Fruit fly (Drosophila melanogaster) whole organism, embryonic: ENCODE data around the gene Send1.
A peak's percentile ranks its signal among the peaks of the same experiment; 100 is the strongest.

Source experiments
- B-H2 ChIP-seq: fragments of 200-800 bp; sonication (Bioruptor generic); optimal IDR thresholded peaks from 2 replicates; lab custom pipeline; 2018; ENCODE audit warnings: missing biosample characterization, mild to moderate bottlenecking, missing genetic modification characterization
- Bgb ChIP-seq: fragments of 200-800 bp; sonication (Bioruptor generic); IDR thresholded peaks from 2 replicates; pipeline ENCODE4 v1.3.6; 2022; ENCODE audit warnings: missing biosample characterization, missing genetic modification characterization; ENCODE audit not compliant: partially characterized antibody
- CG10366 ChIP-seq: fragments of 200-800 bp; sonication (Bioruptor generic); IDR thresholded peaks from 2 replicates; pipeline ENCODE4 v1.3.6; 2022; ENCODE audit warnings: missing biosample characterization, missing genetic modification characterization
- CG11723 ChIP-seq: fragments of 200-800 bp; sonication (Bioruptor generic); optimal IDR thresholded peaks from 2 replicates; lab custom pipeline; 2017; ENCODE audit warnings: missing biosample characterization, mild to moderate bottlenecking, missing genetic modification characterization
- CG12104 ChIP-seq: fragments of 200-800 bp; sonication (Bioruptor generic); optimal IDR thresholded peaks from 3 replicates; lab custom pipeline; 2016; ENCODE audit warnings: missing biosample characterization, missing genetic modification characterization
- CG12391 ChIP-seq: fragments of 200-800 bp; sonication (Bioruptor generic); optimal IDR thresholded peaks from 3 replicates; lab custom pipeline; 2018; ENCODE audit warnings: missing biosample characterization, mild to moderate bottlenecking, missing genetic modification characterization, moderate library complexity
- CG12942 ChIP-seq: fragments of 200-800 bp; sonication (Bioruptor generic); optimal IDR thresholded peaks from 3 replicates; lab custom pipeline; 2016; ENCODE audit warnings: missing biosample characterization, missing genetic modification characterization
- CG13296 ChIP-seq: fragments of 200-800 bp; sonication (Bioruptor generic); optimal IDR thresholded peaks from 3 replicates; lab custom pipeline; 2018; ENCODE audit warnings: missing biosample characterization, mild to moderate bottlenecking, missing genetic modification characterization
- CG14050 ChIP-seq: fragments of 200-800 bp; sonication (Bioruptor generic); IDR thresholded peaks from 3 replicates; pipeline ENCODE4 v1.3.6; 2022; ENCODE audit warnings: missing biosample characterization, missing genetic modification characterization
- CG15479 ChIP-seq: fragments of 200-800 bp; sonication (Bioruptor generic); optimal IDR thresholded peaks from 3 replicates; lab custom pipeline; 2019; ENCODE audit warnings: missing biosample characterization, mild to moderate bottlenecking, missing genetic modification characterization, moderate library complexity
- CG17186 ChIP-seq: fragments of 200-800 bp; sonication (Bioruptor generic); optimal IDR thresholded peaks from 3 replicates; lab custom pipeline; 2017; ENCODE audit warnings: missing biosample characterization, missing genetic modification reagents, missing genetic modification characterization
- CG17802 ChIP-seq: fragments of 200-800 bp; sonication (Bioruptor generic); optimal IDR thresholded peaks from 2 replicates; lab custom pipeline; 2018; ENCODE audit warnings: missing biosample characterization, mild to moderate bottlenecking, missing genetic modification characterization, moderate library complexity
- CG30403 ChIP-seq: fragments of 200-800 bp; sonication (Bioruptor generic); optimal IDR thresholded peaks from 3 replicates; lab custom pipeline; 2016; ENCODE audit warnings: missing biosample characterization, missing genetic modification characterization
- CG3847 ChIP-seq: fragments of 200-800 bp; sonication (Bioruptor generic); IDR thresholded peaks from 2 replicates; pipeline ENCODE4 v1.3.6; 2022; ENCODE audit warnings: missing biosample characterization, missing genetic modification characterization
- CG3995 ChIP-seq: fragments of 200-800 bp; sonication (Bioruptor generic); optimal IDR thresholded peaks from 3 replicates; lab custom pipeline; 2016; ENCODE audit warnings: missing biosample characterization, missing genetic modification characterization
- CG4360 ChIP-seq: fragments of 200-800 bp; sonication (Bioruptor generic); IDR thresholded peaks from 2 replicates; pipeline ENCODE4 v1.3.6; 2022; ENCODE audit warnings: missing biosample characterization, missing genetic modification characterization
- CG6854 ChIP-seq: fragments of 200-800 bp; sonication (Bioruptor generic); optimal IDR thresholded peaks from 3 replicates; lab custom pipeline; 2017; ENCODE audit warnings: missing biosample characterization, mild to moderate bottlenecking, missing genetic modification characterization
- CG7839 ChIP-seq: fragments of 200-800 bp; sonication (Bioruptor generic); optimal IDR thresholded peaks from 3 replicates; lab custom pipeline; 2018; ENCODE audit warnings: missing biosample characterization, mild to moderate bottlenecking, missing genetic modification characterization, moderate library complexity
- CG7987 ChIP-seq: fragments of 200-800 bp; sonication (Bioruptor generic); optimal IDR thresholded peaks from 2 replicates; lab custom pipeline; 2018; ENCODE audit warnings: missing biosample characterization, mild to moderate bottlenecking, missing genetic modification characterization, moderate library complexity
- CG9437 ChIP-seq: fragments of 200-800 bp; sonication (Bioruptor generic); optimal IDR thresholded peaks from 2 replicates; lab custom pipeline; 2018; ENCODE audit warnings: missing biosample characterization, mild to moderate bottlenecking, missing genetic modification characterization
- CG9797 ChIP-seq: fragments of 200-800 bp; sonication (Bioruptor generic); optimal IDR thresholded peaks from 3 replicates; lab custom pipeline; 2018; ENCODE audit warnings: missing biosample characterization, mild to moderate bottlenecking, missing genetic modification characterization
- CHES-1-like ChIP-seq: fragments of 200-800 bp; sonication (Bioruptor generic); optimal IDR thresholded peaks from 2 replicates; lab custom pipeline; 2016; ENCODE audit warnings: missing biosample characterization, missing genetic modification characterization
- CoRest ChIP-seq: fragments of 200-800 bp; sonication (Bioruptor generic); optimal IDR thresholded peaks from 3 replicates; lab custom pipeline; 2018; ENCODE audit warnings: missing biosample characterization, mild to moderate bottlenecking, missing genetic modification characterization, moderate library complexity
- Dp ChIP-seq: fragments of 200-800 bp; sonication (Bioruptor generic); optimal IDR thresholded peaks from 2 replicates; lab custom pipeline; 2018; ENCODE audit warnings: missing biosample characterization, mild to moderate bottlenecking, missing genetic modification characterization, moderate library complexity
- Drgx ChIP-seq: fragments of 200-800 bp; sonication (Bioruptor generic); IDR thresholded peaks from 2 replicates; pipeline ENCODE4 v1.3.6; 2022; ENCODE audit warnings: missing biosample characterization, missing genetic modification characterization
- Hey ChIP-seq: fragments of 200-800 bp; sonication (Bioruptor generic); optimal IDR thresholded peaks from 3 replicates; lab custom pipeline; 2018; ENCODE audit warnings: missing biosample characterization, mild to moderate bottlenecking, missing genetic modification characterization
- Mad ChIP-seq: fragments of 200-800 bp; sonication (Bioruptor generic); optimal IDR thresholded peaks from 2 replicates; lab custom pipeline; 2016; ENCODE audit warnings: missing biosample characterization, missing genetic modification characterization
- Nf-YB ChIP-seq: fragments of 200-800 bp; sonication (Bioruptor generic); optimal IDR thresholded peaks from 3 replicates; lab custom pipeline; 2019; ENCODE audit warnings: missing biosample characterization, mild to moderate bottlenecking, missing genetic modification characterization, moderate library complexity
- Nf-YC ChIP-seq: fragments of 200-800 bp; optimal IDR thresholded peaks from 3 replicates; lab custom pipeline; 2019; ENCODE audit warnings: missing biosample characterization, mild to moderate bottlenecking, missing genetic modification characterization, moderate library complexity
- Optix ChIP-seq: fragments of 200-800 bp; sonication (Bioruptor generic); IDR thresholded peaks from 3 replicates; pipeline ENCODE4 v1.3.6; 2022; ENCODE audit warnings: missing biosample characterization, missing genetic modification characterization
- Ravus ChIP-seq: fragments of 200-800 bp; sonication (Bioruptor generic); IDR thresholded peaks from 2 replicates; pipeline ENCODE4 v1.3.6; 2022; ENCODE audit warnings: missing biosample characterization, missing genetic modification characterization
- aop ChIP-seq: fragments of 200-800 bp; sonication (Bioruptor generic); IDR thresholded peaks from 2 replicates; pipeline ENCODE4 v1.3.6; 2022; ENCODE audit warnings: missing biosample characterization, missing genetic modification characterization
- ase ChIP-seq: fragments of 200-800 bp; sonication (Bioruptor generic); IDR thresholded peaks from 3 replicates; pipeline ENCODE4 v1.3.6; 2022; ENCODE audit warnings: missing biosample characterization, missing genetic modification characterization
- chinmo ChIP-seq: fragments of 200-800 bp; sonication (Bioruptor generic); IDR thresholded peaks from 4 replicates; pipeline ENCODE4 v1.3.6; 2022; ENCODE audit warnings: missing biosample characterization, missing genetic modification characterization; ENCODE audit not compliant: partially characterized antibody
- da ChIP-seq: fragments of 200-800 bp; sonication (Bioruptor generic); optimal IDR thresholded peaks from 2 replicates; lab custom pipeline; 2016; ENCODE audit warnings: missing biosample characterization, missing genetic modification characterization
- dati ChIP-seq: fragments of 200-800 bp; sonication (Bioruptor generic); IDR thresholded peaks from 2 replicates; pipeline ENCODE4 v1.3.6; 2022; ENCODE audit warnings: missing biosample characterization, missing genetic modification characterization
- emc ChIP-seq: fragments of 200-800 bp; sonication (Bioruptor generic); optimal IDR thresholded peaks from 2 replicates; lab custom pipeline; 2016; ENCODE audit warnings: missing biosample characterization, missing genetic modification characterization
- gem ChIP-seq: fragments of 200-800 bp; sonication (Bioruptor generic); optimal IDR thresholded peaks from 2 replicates; lab custom pipeline; 2019; ENCODE audit warnings: missing biosample characterization, mild to moderate bottlenecking, missing genetic modification characterization, moderate library complexity
- gro ChIP-seq: fragments of 200-800 bp; sonication (Bioruptor generic); optimal IDR thresholded peaks from 2 replicates; lab custom pipeline; 2016; ENCODE audit warnings: missing biosample characterization, missing genetic modification characterization
- gt ChIP-seq: fragments of 200-800 bp; sonication (Bioruptor generic); IDR thresholded peaks from 2 replicates; pipeline ENCODE4 v1.3.6; 2022; ENCODE audit warnings: missing biosample characterization, missing genetic modification characterization
- lilli ChIP-seq: fragments of 200-800 bp; sonication (Bioruptor generic); optimal IDR thresholded peaks from 3 replicates; lab custom pipeline; 2016; ENCODE audit warnings: missing biosample characterization, missing genetic modification characterization
- lov ChIP-seq, 2 experiments: fragments of 200-800 bp in 1 of 2; fragments of >200 bp in 1 of 2; sonication (Bioruptor generic) in 1 of 2; IDR thresholded peaks in 1 of 2; optimal IDR thresholded peaks in 1 of 2; 2 replicates in 1 of 2; 3 replicates in 1 of 2; pipeline versions ENCODE4 v1.3.6 to Lab custom; 2017 to 2022; ENCODE audit warnings: missing biosample characterization in 1 of 2, missing genetic modification characterization in 1 of 2
- nom ChIP-seq: fragments of 200-800 bp; sonication (Bioruptor generic); optimal IDR thresholded peaks from 2 replicates; lab custom pipeline; 2017; ENCODE audit warnings: missing biosample characterization, missing genetic modification characterization, mild to moderate bottlenecking, moderate library complexity, missing genetic modification reagents
- oc ChIP-seq: fragments of 200-800 bp; sonication (Bioruptor generic); optimal IDR thresholded peaks from 2 replicates; lab custom pipeline; 2018; ENCODE audit warnings: missing biosample characterization, mild to moderate bottlenecking, missing genetic modification characterization, moderate library complexity
- org-1 ChIP-seq: fragments of 200-800 bp; sonication (Bioruptor generic); optimal IDR thresholded peaks from 2 replicates; lab custom pipeline; 2017; ENCODE audit warnings: missing biosample characterization, missing genetic modification characterization
- pho ChIP-seq: fragments of 200-800 bp; sonication (Bioruptor generic); optimal IDR thresholded peaks from 2 replicates; lab custom pipeline; 2016; ENCODE audit warnings: missing biosample characterization, missing genetic modification characterization
- slou ChIP-seq: fragments of 200-800 bp; sonication (Bioruptor generic); optimal IDR thresholded peaks from 3 replicates; lab custom pipeline; 2016; ENCODE audit warnings: missing biosample characterization, missing genetic modification characterization
- sug ChIP-seq: fragments of 200-800 bp; optimal IDR thresholded peaks from 2 replicates; lab custom pipeline; 2019; ENCODE audit warnings: missing biosample characterization, mild to moderate bottlenecking, missing genetic modification characterization, moderate library complexity

The Send1 gene

dm6 chr2L:2226259-2227121 is 28.4 kb downstream of the Send1 start, which contains the start of the genes CG15387 and sau (continued):
- TF ChIP-seq CG10366 (peak; percentile 80), CG3847 (peak; percentile 89), CG7839 (tag; lab: Kevin White, UChicago) (peak; percentile 85), Mad (GFP tag; lab: Kevin White, UChicago) (peak; percentile 88), CG6854 (GFP tag; lab: Kevin White, UChicago) (peak; percentile 70), CG13296 (peak; percentile 84), CG9797 (GFP tag; lab: Kevin White, UChicago) (no peak), CG30403 (GFP tag; lab: Kevin White, UChicago) (peak; percentile 94), lilli (GFP tag; lab: Kevin White, UChicago) (peak; percentile 94), CG12104 (GFP tag; lab: Kevin White, UChicago) (peak; percentile 81), Drgx (GFP tag; lab: Robert Waterston, UW) (peak; percentile 65), CG9437 (GFP tag; lab: Kevin White, UChicago) (peak; percentile 85), aop (GFP tag; lab: Robert Waterston, UW) (peak; percentile 61; the same call in 1 of the 2 replicates), CG7987 (GFP tag; lab: Kevin White, UChicago) (peak; percentile 63), ase (GFP tag; lab: Robert Waterston, UW) (peak; percentile 68; the same call in 2 of the 3 replicates), sug (tag; lab: Kevin White, UChicago) (peak; percentile 89), dati (GFP tag; lab: Robert Waterston, UW) (0 out of 2 replicates have a peak, but pooled peaks have one; percentile 29), Nf-YC (peak; percentile 78), CG15479 (GFP tag; lab: Kevin White, UChicago) (peak; percentile 16), Optix (GFP tag; lab: Robert Waterston, UW) (peak; percentile 40; the same call in 1 of the 3 replicates), CG17186 (GFP tag; lab: Kevin White, UChicago) (peak; percentile 79), CHES-1-like (peak; percentile 90), gem (tag; lab: Kevin White, UChicago) (peak; percentile 91), Ravus (GFP tag; lab: Robert Waterston, UW) (peak; percentile 46), oc (tag; lab: Kevin White, UChicago) (peak; percentile 60), Nf-YB (GFP tag; lab: Kevin White, UChicago) (peak; percentile 64), emc (peak; percentile 68), CG3995 (peak; percentile 80), CG14050 (peak; percentile 71), gt (GFP tag; lab: Robert Waterston, UW) (peak; percentile 71), chinmo (peak; percentile 87), slou (GFP tag; lab: Kevin White, UChicago) (peak; percentile 88), Dp (GFP tag; lab: Kevin White, UChicago) (peak; percentile 16), nom (GFP tag; lab: Kevin White, UChicago) (peak; percentile 38), CoRest (tag; lab: Kevin White, UChicago) (peak; percentile 91), Bgb (peak; percentile 88), Hey (tag; lab: Kevin White, UChicago) (peak; percentile 33), CG11723 (peak; percentile 73), lov (optimal IDR thresholded peaks at IDR 0.05; lab: Kevin White, UChicago) (no peak), lov (GFP tag; IDR thresholded peaks at IDR 0.05; lab: Robert Waterston, UW) (peak; percentile 76; the same call in 2 of the 3 replicates), gro (peak; percentile 93), da (GFP tag; lab: Kevin White, UChicago) (peak; percentile 65), CG4360 (GFP tag; lab: Robert Waterston, UW) (peak; percentile 38), B-H2 (GFP tag; lab: Kevin White, UChicago) (peak; percentile 94), pho (GFP tag; lab: Kevin White, UChicago) (peak; percentile 88), CG12391 (tag; lab: Kevin White, UChicago) (peak; percentile 95), CG12942 (GFP tag; lab: Kevin White, UChicago) (peak; percentile 81), org-1 (GFP tag; lab: Kevin White, UChicago) (peak; percentile 63), CG17802 (tag; lab: Kevin White, UChicago) (peak; percentile 66)
